Worm (Caenorhabditis elegans) whole organism, young adult: ENCODE measurements around the gene cup-5.
A peak's percentile ranks its signal among the peaks of the same experiment; 100 is the strongest.
"Not testable (repeated sequence)": the region's sequence is repeated elsewhere in the genome, so short reads cannot be mapped to it uniquely, and the experiment has no call there.

ENCODE experiments used
- C06A6.2 ChIP-seq: fragments of 200-800 bp; sonication (Bioruptor generic); conservative IDR thresholded peaks from 2 replicates; pipeline ENCODE4 v1.3.6; 2022; ENCODE audit warnings: missing genetic modification characterization, missing compliant biosample characterization
- F23B12.7 ChIP-seq: sonication (generic microtip); optimal IDR thresholded peaks from 2 replicates; lab custom pipeline; 2017; ENCODE audit warnings: missing genetic modification characterization, mild to moderate bottlenecking, missing compliant biosample characterization, antibody characterized with exemption, moderate library complexity; ENCODE audit not compliant: insufficient read depth
- F39B2.1 ChIP-seq: fragments of 200-800 bp; sonication (Bioruptor generic); IDR thresholded peaks from 2 replicates; pipeline ENCODE4 v1.3.6; 2022; ENCODE audit warnings: missing genetic modification reagents, missing genetic modification characterization, missing compliant biosample characterization
- F57C9.4 ChIP-seq: sonication (generic microtip); optimal IDR thresholded peaks from 2 replicates; lab custom pipeline; 2017; ENCODE audit warnings: mild to moderate bottlenecking, missing genetic modification characterization, missing compliant biosample characterization
- T07F8.4 ChIP-seq: sonication (generic microtip); optimal IDR thresholded peaks from 2 replicates; lab custom pipeline; 2016; ENCODE audit warnings: mild to moderate bottlenecking, missing genetic modification characterization, moderate library complexity, missing compliant biosample characterization
- Y53F4B.3 ChIP-seq: fragments of 200-800 bp; sonication (Bioruptor generic); IDR thresholded peaks from 2 replicates; pipeline ENCODE4 v1.3.6; 2022; ENCODE audit warnings: missing genetic modification reagents, missing genetic modification characterization, missing compliant biosample characterization
- Y95B8A.8 ChIP-seq: fragments of 200-800 bp; sonication (Bioruptor generic); IDR thresholded peaks from 2 replicates; pipeline ENCODE4 v1.3.6; 2022; ENCODE audit warnings: missing genetic modification reagents, missing genetic modification characterization, missing compliant biosample characterization
- ZK185.1 ChIP-seq: sonication (generic microtip); optimal IDR thresholded peaks from 2 replicates; lab custom pipeline; 2016; ENCODE audit warnings: mild to moderate bottlenecking, missing genetic modification characterization, missing compliant biosample characterization; ENCODE audit not compliant: poor library complexity, severe bottlenecking
- aptf-3 ChIP-seq: fragments of 200-800 bp; sonication (Bioruptor generic); IDR thresholded peaks from 2 replicates; pipeline ENCODE4 v1.3.6; 2022; ENCODE audit warnings: missing genetic modification characterization, missing compliant biosample characterization
- attf-3 ChIP-seq: fragments of 200-800 bp; sonication (Bioruptor generic); conservative IDR thresholded peaks from 2 replicates; pipeline ENCODE4 v1.3.6; 2022; ENCODE audit warnings: missing genetic modification reagents, missing genetic modification characterization, missing compliant biosample characterization
- attf-5 ChIP-seq: fragments of 200-800 bp; sonication (Bioruptor generic); optimal IDR thresholded peaks from 2 replicates; lab custom pipeline; 2018; ENCODE audit warnings: mild to moderate bottlenecking, missing genetic modification characterization, missing compliant biosample characterization
- attf-6 ChIP-seq: fragments of 200-800 bp; sonication (Bioruptor generic); IDR thresholded peaks from 2 replicates; pipeline ENCODE4 v1.3.6; 2022; ENCODE audit warnings: missing genetic modification reagents, missing genetic modification characterization, missing compliant biosample characterization
- bed-1 ChIP-seq: fragments of 200-800 bp; sonication (Bioruptor generic); IDR thresholded peaks from 2 replicates; pipeline ENCODE4 v1.3.6; 2022; ENCODE audit warnings: missing genetic modification reagents, missing genetic modification characterization, missing compliant biosample characterization
- cebp-2 ChIP-seq: fragments of 200-800 bp; sonication (Bioruptor generic); IDR thresholded peaks from 2 replicates; pipeline ENCODE4 v1.3.6; 2022; ENCODE audit warnings: missing genetic modification characterization, missing compliant biosample characterization
- ceh-27 ChIP-seq: fragments of 200-800 bp; sonication (Bioruptor generic); optimal IDR thresholded peaks from 2 replicates; lab custom pipeline; 2018; ENCODE audit warnings: mild to moderate bottlenecking, missing genetic modification characterization, moderate library complexity, missing compliant biosample characterization
- ceh-58 ChIP-seq: fragments of 200-800 bp; sonication (Bioruptor generic); IDR thresholded peaks from 2 replicates; pipeline ENCODE4 v1.3.6; 2022; ENCODE audit warnings: missing genetic modification characterization, missing compliant biosample characterization
- chd-7 ChIP-seq: sonication (generic microtip); optimal IDR thresholded peaks from 2 replicates; lab custom pipeline; 2016; ENCODE audit warnings: mild to moderate bottlenecking, missing genetic modification characterization, moderate library complexity, missing compliant biosample characterization
- efl-1 ChIP-seq: fragments of 150-350 bp; optimal IDR thresholded peaks from 2 replicates; lab custom pipeline; 2014; ENCODE audit warnings: missing biosample characterization, missing genetic modification reagents, missing genetic modification characterization
- gei-17 ChIP-seq: fragments of 200-800 bp; sonication (Bioruptor generic); optimal IDR thresholded peaks from 2 replicates; lab custom pipeline; 2018; ENCODE audit warnings: mild to moderate bottlenecking, missing genetic modification characterization, missing compliant biosample characterization
- hlh-26 ChIP-seq: fragments of 200-800 bp; sonication (Bioruptor generic); conservative IDR thresholded peaks from 2 replicates; pipeline ENCODE4 v1.3.6; 2022; ENCODE audit warnings: missing genetic modification reagents, missing genetic modification characterization, missing compliant biosample characterization
- hmg-20 ChIP-seq: fragments of 200-800 bp; sonication (Bioruptor generic); IDR thresholded peaks from 2 replicates; pipeline ENCODE4 v1.3.6; 2022; ENCODE audit warnings: missing genetic modification reagents, missing genetic modification characterization, missing compliant biosample characterization
- hrde-1 ChIP-seq: sonication (generic microtip); optimal IDR thresholded peaks from 2 replicates; lab custom pipeline; 2016; ENCODE audit warnings: missing genetic modification characterization, mild to moderate bottlenecking, missing compliant biosample characterization, moderate library complexity, missing genotype, missing genetic modification reagents, borderline replicate concordance
- lin-26 ChIP-seq: fragments of 200-800 bp; sonication (Bioruptor generic); IDR thresholded peaks from 2 replicates; pipeline ENCODE4 v1.3.6; 2022; ENCODE audit warnings: missing genetic modification reagents, missing genetic modification characterization, missing compliant biosample characterization
- lsy-27 ChIP-seq: sonication (generic microtip); optimal IDR thresholded peaks from 2 replicates; lab custom pipeline; 2017; ENCODE audit warnings: missing genetic modification characterization, mild to moderate bottlenecking, missing compliant biosample characterization, antibody characterized with exemption, missing genotype, borderline replicate concordance; ENCODE audit not compliant: insufficient read depth
- madf-6 ChIP-seq: fragments of 200-800 bp; sonication (Bioruptor generic); IDR thresholded peaks from 2 replicates; pipeline ENCODE4 v1.3.6; 2022; ENCODE audit warnings: missing genetic modification reagents, missing genetic modification characterization, missing compliant biosample characterization
- mes-4 ChIP-seq: sonication (generic microtip); optimal IDR thresholded peaks from 2 replicates; lab custom pipeline; 2016; ENCODE audit warnings: missing genotype, missing genetic modification characterization, missing compliant biosample characterization
- nfya-2 ChIP-seq: fragments of 200-800 bp; sonication (Bioruptor generic); IDR thresholded peaks from 2 replicates; pipeline ENCODE4 v1.3.6; 2022; ENCODE audit warnings: missing genetic modification reagents, missing genetic modification characterization, missing compliant biosample characterization
- pbrm-1 ChIP-seq: fragments of 200-800 bp; sonication (Bioruptor generic); IDR thresholded peaks from 2 replicates; pipeline ENCODE4 v1.3.6; 2022; ENCODE audit warnings: missing genetic modification reagents, missing genetic modification characterization, missing compliant biosample characterization
- sdz-38 ChIP-seq: sonication (generic microtip); optimal IDR thresholded peaks from 2 replicates; lab custom pipeline; 2016; ENCODE audit warnings: missing genotype, missing genetic modification characterization, missing compliant biosample characterization
- snpc-4 ChIP-seq, 5 experiments: fragments of 150-350 bp in 1 of 5; sonication (generic microtip) in 4 of 5; optimal IDR thresholded peaks; 2 replicates each; lab custom pipeline; 2014 to 2018; ENCODE audit warnings: missing genetic modification characterization in 5 of 5, missing biosample characterization in 3 of 5, antibody characterized with exemption in 2 of 5, mild to moderate bottlenecking in 2 of 5, missing compliant biosample characterization in 2 of 5, missing genotype in 2 of 5, moderate library complexity in 2 of 5, missing genetic modification reagents in 1 of 5
- tlf-1 ChIP-seq: fragments of 200-800 bp; sonication (Bioruptor generic); optimal IDR thresholded peaks from 2 replicates; lab custom pipeline; 2018; ENCODE audit warnings: mild to moderate bottlenecking, missing genetic modification characterization, missing compliant biosample characterization
- unc-62 ChIP-seq: fragments of 150-350 bp; optimal IDR thresholded peaks from 2 replicates; lab custom pipeline; 2014; ENCODE audit warnings: missing biosample characterization, missing genetic modification reagents, missing genetic modification characterization
- zim-3 ChIP-seq: sonication (generic microtip); optimal IDR thresholded peaks from 2 replicates; lab custom pipeline; 2017; ENCODE audit warnings: mild to moderate bottlenecking, missing genetic modification characterization, moderate library complexity, missing compliant biosample characterization
- ztf-22 ChIP-seq: fragments of 200-800 bp; sonication (Bioruptor generic); optimal IDR thresholded peaks from 2 replicates; lab custom pipeline; 2018; ENCODE audit warnings: mild to moderate bottlenecking, missing genetic modification characterization, moderate library complexity, missing compliant biosample characterization

cup-5 gene

ce11 chrIII:7588214-7588613 lies 4.2 kb downstream of the cup-5 start, which contains the start of gene R13A5.15:
R13A5.15 (minus strand) TSS chrIII:7588314.
- TF ChIP-seq hrde-1 (tag; lab: Kevin White, UChicago) (no peak), F57C9.4 (no peak), nfya-2 (no peak)

- TF ChIP-seq gei-17 (GFP tag; lab: Kevin White, UChicago) (no peak), T07F8.4 (tag; lab: Kevin White, UChicago) (no peak), ceh-58 (GFP tag; lab: Robert Waterston, UW) (no peak), aptf-3 (GFP tag; lab: Robert Waterston, UW) (no peak), hmg-20 (GFP tag; lab: Robert Waterston, UW) (no peak), ZK185.1 (tag; lab: Kevin White, UChicago) (no peak), lin-26 (GFP tag; lab: Robert Waterston, UW) (no peak), F39B2.1 (GFP tag; lab: Robert Waterston, UW) (no peak), tlf-1 (GFP tag; lab: Kevin White, UChicago) (no peak), snpc-4 (GFP tag; optimal IDR thresholded peaks at IDR 0.05; lab: Kevin White, UChicago) (no peak), snpc-4 (tag; optimal IDR thresholded peaks at IDR 0.05; lab: Kevin White, UChicago) (no peak), efl-1 (GFP tag; lab: Kevin White, UChicago) (no peak)
Observed at ce11 chrIII:7593285-7593928, 9.4 kb downstream of the cup-5 start, which contains the start of gene R13A5.11. R13A5.11 (minus strand) TSS chrIII:7593335.

ce11 chrIII:7594482-7594881 lies 10.5 kb downstream of the cup-5 start, which contains the start of gene Y80D4G.2:
Y80D4G.2 (minus strand) TSS chrIII:7594582.
- TF ChIP-seq attf-5 (GFP tag; lab: Kevin White, UChicago); ztf-22 (GFP tag; lab: Kevin White, UChicago); attf-6 (GFP tag; lab: Robert Waterston, UW): not testable (repeated sequence)

- TF ChIP-seq attf-3 (GFP tag; lab: Robert Waterston, UW): peak; percentile 86
Observed at ce11 chrIII:7601084-7601483, 17.1 kb downstream of the cup-5 start.

ce11 chrIII:7608223-7608622 lies 24.2 kb downstream of the cup-5 start, which contains the start of gene T04A6.3:
T04A6.3 (minus strand) TSS chrIII:7608323.
- TF ChIP-seq F23B12.7 (tag; lab: Kevin White, UChicago): no peak
- no peak for TF ChIP-seq ztf-22 (GFP tag; lab: Kevin White, UChicago)
- TF ChIP-seq zim-3 (tag; lab: Kevin White, UChicago): no peak
- no peak for TF ChIP-seq hmg-20 (GFP tag; lab: Robert Waterston, UW)
- TF ChIP-seq chd-7 (tag; lab: Kevin White, UChicago): no peak
- no peak for TF ChIP-seq bed-1
- no peak for TF ChIP-seq pbrm-1
- TF ChIP-seq Y95B8A.8 (GFP tag; lab: Robert Waterston, UW): no peak
- no peak for TF ChIP-seq mes-4
- no peak for TF ChIP-seq lsy-27 (tag; lab: Kevin White, UChicago)
- no peak for TF ChIP-seq C06A6.2
- TF ChIP-seq unc-62: no peak
- TF ChIP-seq madf-6 (GFP tag; lab: Robert Waterston, UW): no peak
- TF ChIP-seq T07F8.4 (tag; lab: Kevin White, UChicago): no peak
- no peak for TF ChIP-seq Y53F4B.3 (GFP tag; lab: Robert Waterston, UW)
- TF ChIP-seq cebp-2 (GFP tag; lab: Robert Waterston, UW): no peak
- TF ChIP-seq sdz-38 (tag; lab: Kevin White, UChicago): no peak
- TF ChIP-seq ceh-27 (GFP tag; lab: Kevin White, UChicago): no peak
- no peak for TF ChIP-seq hlh-26 (GFP tag; lab: Robert Waterston, UW)
